Worm (Caenorhabditis elegans) whole organism, L2 larva: ENCODE results near the gene T26A8.3.

Experiments
- C34F6.9 ChIP-seq: fragments of 150-350 bp; optimal IDR thresholded peaks from 2 replicates; lab custom pipeline; 2014; ENCODE audit warnings: missing biosample characterization, missing genetic modification characterization
- R02D3.7 ChIP-seq: fragments of 150-350 bp; optimal IDR thresholded peaks from 2 replicates; lab custom pipeline; 2014; ENCODE audit warnings: missing biosample characterization, missing genetic modification characterization
- aly-2 ChIP-seq: fragments of 150-350 bp; optimal IDR thresholded peaks from 2 replicates; lab custom pipeline; 2014; ENCODE audit warnings: missing biosample characterization, missing genetic modification characterization
- ama-1 ChIP-seq: fragments of 150-350 bp; optimal IDR thresholded peaks from 2 replicates; lab custom pipeline; 2018; ENCODE audit warnings: inconsistent platforms
- ceh-82 ChIP-seq: fragments of 150-350 bp; optimal IDR thresholded peaks from 2 replicates; lab custom pipeline; 2014; ENCODE audit warnings: missing biosample characterization, missing genetic modification characterization
- nhr-77 ChIP-seq: fragments of 150-350 bp; optimal IDR thresholded peaks from 2 replicates; lab custom pipeline; 2014; ENCODE audit warnings: missing biosample characterization, missing genetic modification characterization
- snpc-4 ChIP-seq: fragments of 150-350 bp; optimal IDR thresholded peaks from 2 replicates; lab custom pipeline; 2014; ENCODE audit warnings: missing biosample characterization, missing genetic modification characterization
- unc-62 ChIP-seq: fragments of 150-350 bp; optimal IDR thresholded peaks from 2 replicates; lab custom pipeline; 2014; ENCODE audit warnings: missing biosample characterization, missing genetic modification reagents, missing genetic modification characterization

DNA sequence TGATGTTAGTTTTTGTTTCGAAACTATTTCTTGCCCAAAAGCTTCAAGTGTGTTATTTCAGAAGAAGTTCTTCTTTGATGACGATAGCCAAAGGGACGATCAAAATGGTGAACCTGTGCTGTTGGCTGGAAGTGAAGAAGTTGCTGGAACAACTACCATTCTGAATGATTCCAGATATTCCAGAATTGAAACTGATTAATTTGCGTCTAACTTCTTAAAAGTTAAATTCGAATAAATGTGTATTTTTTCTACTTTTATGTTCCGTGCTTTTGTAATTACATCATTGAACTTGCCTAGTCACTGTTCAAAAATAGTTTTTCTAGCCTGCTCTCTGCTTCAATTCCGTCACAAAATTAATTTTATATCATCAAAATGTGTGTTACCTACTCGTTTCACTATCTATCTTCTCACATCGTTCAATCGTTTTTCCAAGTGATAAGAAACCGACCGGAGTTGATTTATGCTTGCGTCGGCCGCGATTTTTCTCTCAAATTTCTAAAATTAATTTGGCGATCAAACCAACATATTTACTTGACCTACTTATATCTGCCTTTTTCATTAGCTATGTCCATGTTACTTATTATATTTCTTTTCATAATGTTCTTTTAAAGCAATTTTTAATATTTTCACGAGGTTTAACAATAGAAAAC lies 48.7 kb upstream of the T26A8.3 start:
- TF ChIP-seq C34F6.9 (no peak), ama-1 (no peak), R02D3.7 (no peak), nhr-77 (tag; lab: Kevin White, UChicago) (no peak), unc-62 (GFP tag; lab: Kevin White, UChicago) (no peak), aly-2 (tag; lab: Kevin White, UChicago) (no peak), ceh-82 (no peak), snpc-4 (tag; lab: Kevin White, UChicago) (no peak)
